ENCODE assay signal across 1 fruit fly cellular context in the genomic region with DNA sequence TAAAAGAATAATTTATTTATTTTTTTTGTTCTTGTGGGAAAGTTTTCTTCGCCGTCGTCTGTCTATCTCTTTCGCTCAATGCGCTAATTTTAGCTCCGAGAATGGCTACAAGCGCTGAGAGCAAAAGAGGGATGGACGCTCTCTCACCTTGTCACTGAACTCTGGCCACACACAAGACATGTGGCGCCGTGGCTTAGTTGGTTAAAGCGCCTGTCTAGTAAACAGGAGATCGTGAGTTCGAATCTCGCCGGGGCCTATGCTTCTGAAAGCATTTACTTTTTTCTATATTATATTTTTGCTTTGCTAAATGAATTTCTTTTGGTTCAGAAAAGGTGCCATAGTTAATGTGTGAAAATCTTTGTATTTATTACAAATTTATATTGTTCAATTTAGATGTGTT.
A peak's percentile ranks its signal among the peaks of the same experiment; 100 is the strongest.
TF ChIP-seq lines count a peak whose summit lies in the region.

No protein-coding gene starts in this region.

TF ChIP-seq in whole organism, embryonic, 481 proteins besides CTCF, POLR2A, EP300 and RAD21 (continued from another document and continues in another):
- TF ChIP-seq NC2β (GFP tag; optimal IDR thresholded peaks at IDR 0.05; lab: Kevin White, UChicago) (no peak), CG10147 (GFP tag; optimal IDR thresholded peaks at IDR 0.05; lab: Kevin White, UChicago) (no peak), pfk (GFP tag; optimal IDR thresholded peaks at IDR 0.05; lab: Kevin White, UChicago) (no peak), Hmx (GFP tag; optimal IDR thresholded peaks at IDR 0.05; lab: Kevin White, UChicago) (no peak), Opbp (GFP tag; IDR thresholded peaks at IDR 0.05; lab: Robert Waterston, UW; ENCODE audit: partially characterized antibody) (peak; percentile 90), CG8290 (GFP tag; optimal IDR thresholded peaks at IDR 0.05; lab: Kevin White, UChicago) (no peak), CG8290 (tag; optimal IDR thresholded peaks at IDR 0.05; lab: Kevin White, UChicago) (no peak), Mes4 (GFP tag; optimal IDR thresholded peaks at IDR 0.05; lab: Kevin White, UChicago) (no peak), CG15011 (GFP tag; optimal IDR thresholded peaks at IDR 0.05; lab: Kevin White, UChicago) (no peak), insv (GFP tag; optimal IDR thresholded peaks at IDR 0.05; lab: Kevin White, UChicago) (no peak), dimm (GFP tag; IDR thresholded peaks at IDR 0.05; lab: Robert Waterston, UW) (no peak), CG12071 (GFP tag; optimal IDR thresholded peaks at IDR 0.05; lab: Kevin White, UChicago) (no peak), Max (GFP tag; optimal IDR thresholded peaks at IDR 0.05; lab: Kevin White, UChicago) (no peak), cwo (GFP tag; optimal IDR thresholded peaks at IDR 0.05; lab: Kevin White, UChicago) (no peak), PHDP (tag; optimal IDR thresholded peaks at IDR 0.05; lab: Kevin White, UChicago) (no peak), odd (GFP tag; optimal IDR thresholded peaks at IDR 0.05; lab: Kevin White, UChicago) (no peak), CG13424 (tag; optimal IDR thresholded peaks at IDR 0.05; lab: Kevin White, UChicago) (no peak), CG4282 (GFP tag; optimal IDR thresholded peaks at IDR 0.05; lab: Kevin White, UChicago) (no peak), CG7556 (GFP tag; optimal IDR thresholded peaks at IDR 0.05; lab: Kevin White, UChicago) (no peak), YL-1 (GFP tag; optimal IDR thresholded peaks at IDR 0.05; lab: Kevin White, UChicago) (no peak), Dip2 (GFP tag; IDR thresholded peaks at IDR 0.05; lab: Robert Waterston, UW) (no peak), caup (GFP tag; optimal IDR thresholded peaks at IDR 0.05; lab: Kevin White, UChicago; ENCODE audit: severe bottlenecking) (no peak), CG2678 (tag; optimal IDR thresholded peaks at IDR 0.05; lab: Kevin White, UChicago) (no peak), CG7963 (GFP tag; IDR thresholded peaks at IDR 0.05; lab: Robert Waterston, UW; ENCODE audit: partially characterized antibody) (peak; percentile 85), NFAT (GFP tag; IDR thresholded peaks at IDR 0.05; lab: Robert Waterston, UW) (no peak), sug (tag; optimal IDR thresholded peaks at IDR 0.05; lab: Kevin White, UChicago) (no peak), CG42726 (GFP tag; IDR thresholded peaks at IDR 0.05; lab: Robert Waterston, UW; ENCODE audit: partially characterized antibody) (peak; percentile 86; the same call in 1 of the 2 replicates), chn (GFP tag; optimal IDR thresholded peaks at IDR 0.05; lab: Kevin White, UChicago) (no peak), CG7745 (tag; optimal IDR thresholded peaks at IDR 0.05; lab: Kevin White, UChicago) (no peak), Camta (GFP tag; optimal IDR thresholded peaks at IDR 0.05; lab: Kevin White, UChicago) (no peak), CG5953 (GFP tag; IDR thresholded peaks at IDR 0.05; lab: Robert Waterston, UW) (no peak), sqz (GFP tag; optimal IDR thresholded peaks at IDR 0.05; lab: Kevin White, UChicago) (no peak), GATAe (GFP tag; conservative IDR thresholded peaks at IDR 0.05; lab: Robert Waterston, UW) (no peak), sna (GFP tag; IDR thresholded peaks at IDR 0.05; lab: Robert Waterston, UW; ENCODE audit: partially characterized antibody) (peak; percentile 40; the same call in 1 of the 2 replicates), Dfd (GFP tag; optimal IDR thresholded peaks at IDR 0.05; lab: Kevin White, UChicago) (no peak), CG7928 (GFP tag; optimal IDR thresholded peaks at IDR 0.05; lab: Kevin White, UChicago) (no peak), CG43689 (GFP tag; IDR thresholded peaks at IDR 0.05; lab: Robert Waterston, UW) (no peak), Lhr (GFP tag; optimal IDR thresholded peaks at IDR 0.05; lab: Kevin White, UChicago) (no peak), CG12219 (GFP tag; optimal IDR thresholded peaks at IDR 0.05; lab: Kevin White, UChicago) (no peak), Ada2b (GFP tag; IDR thresholded peaks at IDR 0.05; lab: Robert Waterston, UW) (no peak), Nf-YA (GFP tag; IDR thresholded peaks at IDR 0.05; lab: Robert Waterston, UW) (no peak), bowl (GFP tag; IDR thresholded peaks at IDR 0.05; lab: Robert Waterston, UW) (no peak), vnd (GFP tag; IDR thresholded peaks at IDR 0.05; lab: Robert Waterston, UW; ENCODE audit: partially characterized antibody) (peak; percentile 65), CG9609 (GFP tag; optimal IDR thresholded peaks at IDR 0.05; lab: Kevin White, UChicago) (no peak), D19A (tag; optimal IDR thresholded peaks at IDR 0.05; lab: Kevin White, UChicago) (no peak), gsb (GFP tag; IDR thresholded peaks at IDR 0.05; lab: Robert Waterston, UW) (no peak), vfl (GFP tag; optimal IDR thresholded peaks at IDR 0.05; lab: Kevin White, UChicago) (no peak), zen2 (GFP tag; IDR thresholded peaks at IDR 0.05; lab: Robert Waterston, UW; ENCODE audit: partially characterized antibody) (peak; percentile 76), CG18599 (GFP tag; optimal IDR thresholded peaks at IDR 0.05; lab: Kevin White, UChicago) (no peak), CG10274 (GFP tag; optimal IDR thresholded peaks at IDR 0.05; lab: Kevin White, UChicago) (no peak), CG10267 (tag; optimal IDR thresholded peaks at IDR 0.05; lab: Kevin White, UChicago) (no peak), Side (GFP tag; optimal IDR thresholded peaks at IDR 0.05; lab: Kevin White, UChicago) (no peak), pnt (GFP tag; optimal IDR thresholded peaks at IDR 0.05; lab: Kevin White, UChicago) (no peak), CG13894 (tag; optimal IDR thresholded peaks at IDR 0.05; lab: Kevin White, UChicago) (no peak), Sin3A (optimal IDR thresholded peaks at IDR 0.05; lab: Kevin White, UChicago) (no peak), CG11085 (GFP tag; IDR thresholded peaks at IDR 0.05; lab: Robert Waterston, UW) (no peak), Hsf (GFP tag; optimal IDR thresholded peaks at IDR 0.05; lab: Kevin White, UChicago) (no peak), CG8281 (tag; optimal IDR thresholded peaks at IDR 0.05; lab: Kevin White, UChicago) (no peak), zf30C (GFP tag; optimal IDR thresholded peaks at IDR 0.05; lab: Kevin White, UChicago) (no peak), CG2889 (GFP tag; IDR thresholded peaks at IDR 0.05; lab: Robert Waterston, UW) (no peak), CG1603 (tag; optimal IDR thresholded peaks at IDR 0.05; lab: Kevin White, UChicago) (no peak), sob (GFP tag; IDR thresholded peaks at IDR 0.05; lab: Robert Waterston, UW) (no peak), CoRest (tag; optimal IDR thresholded peaks at IDR 0.05; lab: Kevin White, UChicago) (no peak), pita (GFP tag; optimal IDR thresholded peaks at IDR 0.05; lab: Kevin White, UChicago) (no peak), CG13287 (GFP tag; IDR thresholded peaks at IDR 0.05; lab: Robert Waterston, UW; ENCODE audit: partially characterized antibody) (peak; percentile 62), gem (tag; optimal IDR thresholded peaks at IDR 0.05; lab: Kevin White, UChicago) (no peak), gro (GFP tag; optimal IDR thresholded peaks at IDR 0.05; lab: Kevin White, UChicago) (no peak), CG16815 (GFP tag; optimal IDR thresholded peaks at IDR 0.05; lab: Kevin White, UChicago) (no peak), tna (GFP tag; IDR thresholded peaks at IDR 0.05; lab: Robert Waterston, UW; ENCODE audit: partially characterized antibody) (peak; percentile 83), CG10565 (GFP tag; optimal IDR thresholded peaks at IDR 0.05; lab: Kevin White, UChicago) (no peak), ATbp (GFP tag; optimal IDR thresholded peaks at IDR 0.05; lab: Kevin White, UChicago) (no peak), Bteb2 (GFP tag; optimal IDR thresholded peaks at IDR 0.05; lab: Kevin White, UChicago) (no peak), run (tag; optimal IDR thresholded peaks at IDR 0.05; lab: Kevin White, UChicago) (no peak), ind (GFP tag; optimal IDR thresholded peaks at IDR 0.05; lab: Kevin White, UChicago) (no peak), Aef1 (GFP tag; IDR thresholded peaks at IDR 0.05; lab: Robert Waterston, UW) (no peak), CG3065 (GFP tag; optimal IDR thresholded peaks at IDR 0.05; lab: Kevin White, UChicago) (no peak), hkb (optimal IDR thresholded peaks at IDR 0.05; lab: Kevin White, UChicago) (no peak), hkb (GFP tag; IDR thresholded peaks at IDR 0.05; lab: Robert Waterston, UW) (no peak), chinmo (GFP tag; IDR thresholded peaks at IDR 0.05; lab: Robert Waterston, UW; ENCODE audit: partially characterized antibody) (peak; percentile 68; the same call in 1 of the 4 replicates), mam (GFP tag; optimal IDR thresholded peaks at IDR 0.05; lab: Kevin White, UChicago) (no peak), CG16813 (GFP tag; IDR thresholded peaks at IDR 0.05; lab: Robert Waterston, UW; ENCODE audit: partially characterized antibody) (peak; percentile 89), Sox102F (GFP tag; optimal IDR thresholded peaks at IDR 0.05; lab: Kevin White, UChicago) (no peak), CG2875 (GFP tag; optimal IDR thresholded peaks at IDR 0.05; lab: Kevin White, UChicago) (no peak), CG33557 (GFP tag; optimal IDR thresholded peaks at IDR 0.05; lab: Kevin White, UChicago) (no peak), HmgD (GFP tag; optimal IDR thresholded peaks at IDR 0.05; lab: Kevin White, UChicago) (no peak), CG8478 (optimal IDR thresholded peaks at IDR 0.05; lab: Kevin White, UChicago) (no peak), jigr1 (GFP tag; IDR thresholded peaks at IDR 0.05; lab: Robert Waterston, UW) (no peak), Asciz (GFP tag; optimal IDR thresholded peaks at IDR 0.05; lab: Kevin White, UChicago) (no peak), bbx (GFP tag; IDR thresholded peaks at IDR 0.05; lab: Robert Waterston, UW; ENCODE audit: partially characterized antibody) (peak; percentile 86), grau (tag; optimal IDR thresholded peaks at IDR 0.05; lab: Kevin White, UChicago) (no peak), CG9817 (tag; optimal IDR thresholded peaks at IDR 0.05; lab: Kevin White, UChicago) (no peak), tgo (GFP tag; IDR thresholded peaks at IDR 0.05; lab: Robert Waterston, UW) (no peak), CG2116 (GFP tag; optimal IDR thresholded peaks at IDR 0.05; lab: Kevin White, UChicago) (no peak), nerfin-1 (tag; optimal IDR thresholded peaks at IDR 0.05; lab: Kevin White, UChicago) (no peak), CG5245 (GFP tag; optimal IDR thresholded peaks at IDR 0.05; lab: Kevin White, UChicago) (no peak), wor (GFP tag; IDR thresholded peaks at IDR 0.05; lab: Robert Waterston, UW) (no peak), CG34376 (GFP tag; optimal IDR thresholded peaks at IDR 0.05; lab: Kevin White, UChicago) (no peak), Myb (GFP tag; optimal IDR thresholded peaks at IDR 0.05; lab: Kevin White, UChicago) (no peak), CG12744 (GFP tag; optimal IDR thresholded peaks at IDR 0.05; lab: Kevin White, UChicago) (no peak), exex (tag; optimal IDR thresholded peaks at IDR 0.05; lab: Kevin White, UChicago) (no peak), CG10654 (GFP tag; optimal IDR thresholded peaks at IDR 0.05; lab: Kevin White, UChicago) (no peak), CG17829 (tag; optimal IDR thresholded peaks at IDR 0.05; lab: Kevin White, UChicago) (no peak), CG15696 (tag; optimal IDR thresholded peaks at IDR 0.05; lab: Kevin White, UChicago) (no peak), dmrt99B (tag; optimal IDR thresholded peaks at IDR 0.05; lab: Kevin White, UChicago) (no peak), nmo (GFP tag; optimal IDR thresholded peaks at IDR 0.05; lab: Kevin White, UChicago) (no peak), CG2129 (GFP tag; IDR thresholded peaks at IDR 0.05; lab: Robert Waterston, UW; ENCODE audit: partially characterized antibody) (0 out of 2 replicates have a peak, but pooled peaks have one; percentile 19), vvl (GFP tag; IDR thresholded peaks at IDR 0.05; lab: Robert Waterston, UW) (peak; percentile 23; the same call in 1 of the 2 replicates), CG18619 (GFP tag; optimal IDR thresholded peaks at IDR 0.05; lab: Kevin White, UChicago) (no peak), CG17612 (GFP tag; IDR thresholded peaks at IDR 0.05; lab: Robert Waterston, UW) (no peak), Adf1 (GFP tag; IDR thresholded peaks at IDR 0.05; lab: Robert Waterston, UW) (no peak), CG8089 (GFP tag; optimal IDR thresholded peaks at IDR 0.05; lab: Kevin White, UChicago) (no peak), Sry-β (GFP tag; optimal IDR thresholded peaks at IDR 0.05; lab: Kevin White, UChicago) (no peak), Poxn (GFP tag; IDR thresholded peaks at IDR 0.05; lab: Robert Waterston, UW) (no peak), Bgb (GFP tag; IDR thresholded peaks at IDR 0.05; lab: Robert Waterston, UW; ENCODE audit: partially characterized antibody) (peak; percentile 84), hbn (GFP tag; IDR thresholded peaks at IDR 0.05; lab: Robert Waterston, UW; ENCODE audit: partially characterized antibody) (0 out of 2 replicates have a peak, but pooled peaks have one; percentile 18), CG17361 (GFP tag; IDR thresholded peaks at IDR 0.05; lab: Robert Waterston, UW) (no peak), amos (GFP tag; IDR thresholded peaks at IDR 0.05; lab: Robert Waterston, UW; ENCODE audit: partially characterized antibody) (peak; percentile 88), CG9876 (GFP tag; optimal IDR thresholded peaks at IDR 0.05; lab: Kevin White, UChicago) (no peak), Bdp1 (GFP tag; optimal IDR thresholded peaks at IDR 0.05; lab: Kevin White, UChicago) (peak; percentile 99), ham (GFP tag; IDR thresholded peaks at IDR 0.05; lab: Robert Waterston, UW) (no peak), Antp (GFP tag; optimal IDR thresholded peaks at IDR 0.05; lab: Kevin White, UChicago) (no peak), br (optimal IDR thresholded peaks at IDR 0.05; lab: Kevin White, UChicago) (no peak), CG18476 (GFP tag; optimal IDR thresholded peaks at IDR 0.05; lab: Kevin White, UChicago) (no peak), CG3281 (GFP tag; optimal IDR thresholded peaks at IDR 0.05; lab: Kevin White, UChicago) (no peak), ci (GFP tag; IDR thresholded peaks at IDR 0.05; lab: Robert Waterston, UW) (no peak), CG12942 (GFP tag; optimal IDR thresholded peaks at IDR 0.05; lab: Kevin White, UChicago) (no peak), Hr39 (optimal IDR thresholded peaks at IDR 0.05; lab: Kevin White, UChicago) (no peak), CG3726 (GFP tag; IDR thresholded peaks at IDR 0.05; lab: Robert Waterston, UW) (no peak), CG32767 (GFP tag; IDR thresholded peaks at IDR 0.05; lab: Robert Waterston, UW) (no peak), CG12391 (tag; optimal IDR thresholded peaks at IDR 0.05; lab: Kevin White, UChicago) (no peak), CG12236 (GFP tag; optimal IDR thresholded peaks at IDR 0.05; lab: Kevin White, UChicago) (no peak)
